Worm (Caenorhabditis elegans): ENCODE results near the gene nmur-3.

Gene nmur-3

DNA sequence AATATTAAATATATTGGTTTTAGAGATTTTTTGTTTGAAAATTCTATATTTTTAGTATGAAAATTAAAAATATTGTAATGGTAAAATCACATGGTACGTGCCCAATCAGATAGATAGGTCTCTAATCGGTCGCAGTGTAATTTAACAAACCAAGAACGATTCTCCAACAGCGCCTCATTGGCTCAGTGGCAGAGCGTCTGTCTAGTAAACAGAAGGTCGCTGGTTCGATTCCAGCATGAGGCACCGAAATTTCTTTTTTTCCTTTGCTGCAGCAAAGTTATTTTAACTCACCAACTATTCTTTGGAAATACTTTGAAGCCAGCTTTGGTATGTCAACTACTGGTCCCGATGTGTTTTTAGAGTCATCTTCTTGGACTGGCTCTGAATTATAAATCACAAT is 21.5 kb upstream of the nmur-3 start (continued):
- TF ChIP-seq mdl-1 (tag; optimal IDR thresholded peaks at IDR 0.05) = peak in 1 of 2 experiments; percentile 33
- 0 out of 2 replicates have a peak, but pooled peaks have one; percentile 14 for TF ChIP-seq madf-9 (GFP tag; conservative IDR thresholded peaks at IDR 0.05)
- TF ChIP-seq gei-8 (GFP tag; optimal IDR thresholded peaks at IDR 0.05) = no peak
- 0 out of 2 replicates have a peak, but pooled peaks have one; percentile 12 for TF ChIP-seq Y48G9A.11 (GFP tag; IDR thresholded peaks at IDR 0.05)
- TF ChIP-seq aly-2 (tag; optimal IDR thresholded peaks at IDR 0.05) = no peak
- 0 out of 4 replicates have a peak, but pooled peaks of 1 of the 2 experiments have one; percentile 67 for TF ChIP-seq madf-5 (GFP tag; IDR thresholded peaks at IDR 0.05)
- no peak for TF ChIP-seq nhr-41 (GFP tag; IDR thresholded peaks at IDR 0.05)
- TF ChIP-seq mep-1 (tag; optimal IDR thresholded peaks at IDR 0.05) = peak; percentile 55
- no peak for TF ChIP-seq ceh-28 (tag; optimal IDR thresholded peaks at IDR 0.05)
- TF ChIP-seq nhr-10 (tag; optimal IDR thresholded peaks at IDR 0.05) = no peak
- no peak for TF ChIP-seq zip-2 (tag; optimal IDR thresholded peaks at IDR 0.05)
- TF ChIP-seq lin-38 (GFP tag; IDR thresholded peaks at IDR 0.05) = peak; percentile 72
- no peak for TF ChIP-seq ZK337.2 (GFP tag; IDR thresholded peaks at IDR 0.05)
- TF ChIP-seq lin-13 (GFP tag; optimal IDR thresholded peaks at IDR 0.05) = no peak
- no peak for TF ChIP-seq zfp-3 (GFP tag; conservative IDR thresholded peaks at IDR 0.05)
- TF ChIP-seq lsy-2 (tag; optimal IDR thresholded peaks at IDR 0.05) = no peak
- no peak for TF ChIP-seq php-3 (GFP tag; IDR thresholded peaks at IDR 0.05)
- TF ChIP-seq mxl-3 (GFP tag; optimal IDR thresholded peaks at IDR 0.05) = peak; percentile 4
- no peak for TF ChIP-seq T20F7.1 (GFP tag; optimal IDR thresholded peaks at IDR 0.05)
- no peak for TF ChIP-seq attf-4 (tag; optimal IDR thresholded peaks at IDR 0.05)
- no peak for TF ChIP-seq cey-2 (tag; optimal IDR thresholded peaks at IDR 0.05; ENCODE audit: borderline replicate concordance, insufficient read depth)
- TF ChIP-seq duxl-1 (tag; optimal IDR thresholded peaks at IDR 0.05; ENCODE audit: poor library complexity) = no peak
- no peak for TF ChIP-seq lin-39 (tag; optimal IDR thresholded peaks at IDR 0.05)
- TF ChIP-seq zfp-2 (tag; optimal IDR thresholded peaks at IDR 0.05) = no peak
- TF ChIP-seq snpc-4 (tag; optimal IDR thresholded peaks at IDR 0.05) = no peak
- TF ChIP-seq spr-3 (GFP tag; optimal IDR thresholded peaks at IDR 0.05) = no peak
- no peak for TF ChIP-seq nhr-77 (tag; optimal IDR thresholded peaks at IDR 0.05)
- TF ChIP-seq unc-130 (GFP tag; optimal IDR thresholded peaks at IDR 0.05) = peak; percentile 48
- TF ChIP-seq sdz-12 (GFP tag; optimal IDR thresholded peaks at IDR 0.05) = no peak
- TF ChIP-seq nhr-42 (GFP tag; IDR thresholded peaks at IDR 0.05) = no peak
- TF ChIP-seq pqm-1 (tag; optimal IDR thresholded peaks at IDR 0.05) = no peak
- no peak for TF ChIP-seq fkh-10 (GFP tag; optimal IDR thresholded peaks at IDR 0.05)
- no peak for TF ChIP-seq lin-29 (GFP tag; IDR thresholded peaks at IDR 0.05)

DNA sequence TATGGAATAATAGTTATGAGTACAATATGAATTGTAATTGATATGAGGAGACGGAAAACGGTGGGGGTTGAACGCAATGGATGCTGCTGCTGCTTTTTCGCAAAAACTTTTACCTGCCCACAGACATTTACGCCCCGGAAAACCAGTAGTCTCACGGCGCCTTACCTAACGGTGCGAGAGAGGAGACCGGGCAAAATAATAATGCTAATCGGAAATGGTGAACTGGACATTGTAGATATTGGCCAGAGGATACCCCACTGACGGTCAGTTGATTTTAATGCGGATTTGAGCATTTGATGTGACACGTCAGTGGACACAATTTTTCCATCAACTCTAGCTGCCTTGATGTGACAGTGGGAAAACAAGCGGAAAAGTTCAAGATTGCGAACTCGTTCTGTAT is 18.0 kb upstream of the nmur-3 start, which contains the start of gene mltn-13:
Gene mltn-13 (minus strand): TSS at position 101 of the 400 bp plus-strand sequence.
- TF ChIP-seq lin-1 (GFP tag; IDR thresholded peaks at IDR 0.05) = no peak
- no peak for TF ChIP-seq rbr-2 (tag; optimal IDR thresholded peaks at IDR 0.05)
- TF ChIP-seq madf-9 (GFP tag; conservative IDR thresholded peaks at IDR 0.05) = no peak
- TF ChIP-seq lin-29 (GFP tag; IDR thresholded peaks at IDR 0.05) = no peak
- TF ChIP-seq lsy-2 (tag; optimal IDR thresholded peaks at IDR 0.05) = no peak
- TF ChIP-seq lin-39 (tag; optimal IDR thresholded peaks at IDR 0.05) = no peak
- TF ChIP-seq snpc-4 (tag; optimal IDR thresholded peaks at IDR 0.05) = no peak
- TF ChIP-seq ceh-62 (tag; optimal IDR thresholded peaks at IDR 0.05) = no peak
- TF ChIP-seq nhr-76 (tag; optimal IDR thresholded peaks at IDR 0.05) = no peak
- no peak for TF ChIP-seq ceh-44 (GFP tag; IDR thresholded peaks at IDR 0.05)
- TF ChIP-seq aly-2 (tag; optimal IDR thresholded peaks at IDR 0.05) = no peak
- TF ChIP-seq lin-15B (tag; optimal IDR thresholded peaks at IDR 0.05) = no peak
- no peak for TF ChIP-seq T20F7.1 (GFP tag; optimal IDR thresholded peaks at IDR 0.05)
- TF ChIP-seq tag-97 (GFP tag; IDR thresholded peaks at IDR 0.05) = no peak
